Fruit fly (Drosophila melanogaster) whole organism, embryonic: ENCODE results near the gene nudE.
A peak's percentile ranks its signal among the peaks of the same experiment; 100 is the strongest.

Experiments
- Bteb2 ChIP-seq: fragments of 200-800 bp; sonication (Bioruptor generic); optimal IDR thresholded peaks from 2 replicates; lab custom pipeline; 2016; ENCODE audit warnings: missing biosample characterization, missing genetic modification characterization
- CG10321 ChIP-seq: fragments of 200-800 bp; sonication (Bioruptor generic); IDR thresholded peaks from 2 replicates; pipeline ENCODE4 v1.3.6; 2022; ENCODE audit warnings: missing biosample characterization, missing genetic modification characterization
- CG11560 ChIP-seq: fragments of 200-800 bp; sonication (Bioruptor generic); IDR thresholded peaks from 3 replicates; pipeline ENCODE4 v1.3.6; 2022; ENCODE audit warnings: missing biosample characterization, missing genetic modification characterization
- CG12071 ChIP-seq: fragments of 200-800 bp; sonication (Bioruptor generic); optimal IDR thresholded peaks from 3 replicates; lab custom pipeline; 2018; ENCODE audit warnings: missing biosample characterization, mild to moderate bottlenecking, missing genetic modification characterization
- CG12744 ChIP-seq: fragments of 200-800 bp; sonication (Bioruptor generic); optimal IDR thresholded peaks from 2 replicates; lab custom pipeline; 2016; ENCODE audit warnings: missing biosample characterization, missing genetic modification characterization
- CG12769 ChIP-seq: fragments of 200-800 bp; sonication (Bioruptor generic); optimal IDR thresholded peaks from 2 replicates; lab custom pipeline; 2019; ENCODE audit warnings: missing biosample characterization, mild to moderate bottlenecking, missing genetic modification characterization, moderate library complexity
- CG13894 ChIP-seq: fragments of 200-800 bp; sonication (Bioruptor generic); optimal IDR thresholded peaks from 3 replicates; lab custom pipeline; 2018; ENCODE audit warnings: missing biosample characterization, mild to moderate bottlenecking, missing genetic modification characterization, moderate library complexity
- CG16779 ChIP-seq: fragments of 200-800 bp; sonication (Bioruptor generic); IDR thresholded peaks from 2 replicates; pipeline ENCODE4 v1.3.6; 2022; ENCODE audit warnings: missing biosample characterization, missing genetic modification characterization
- CG17186 ChIP-seq: fragments of 200-800 bp; sonication (Bioruptor generic); optimal IDR thresholded peaks from 3 replicates; lab custom pipeline; 2017; ENCODE audit warnings: missing biosample characterization, missing genetic modification reagents, missing genetic modification characterization
- CG1832 ChIP-seq: fragments of 200-800 bp; sonication (Bioruptor generic); optimal IDR thresholded peaks from 2 replicates; lab custom pipeline; 2017; ENCODE audit warnings: missing biosample characterization, mild to moderate bottlenecking, missing genetic modification characterization, inconsistent platforms
- CG18599 ChIP-seq: fragments of 200-800 bp; sonication (Bioruptor generic); optimal IDR thresholded peaks from 3 replicates; lab custom pipeline; 2017; ENCODE audit warnings: missing biosample characterization, missing genetic modification characterization, mild to moderate bottlenecking, moderate library complexity, missing genetic modification reagents
- CG2889 ChIP-seq: fragments of 200-800 bp; sonication (Bioruptor generic); IDR thresholded peaks from 3 replicates; pipeline ENCODE4 v1.3.6; 2022; ENCODE audit warnings: missing biosample characterization, missing genetic modification characterization
- CG31365 ChIP-seq: fragments of 200-800 bp; sonication (Bioruptor generic); optimal IDR thresholded peaks from 2 replicates; lab custom pipeline; 2018; ENCODE audit warnings: missing biosample characterization, mild to moderate bottlenecking, missing genetic modification characterization
- CG33213 ChIP-seq: fragments of 200-800 bp; sonication (Bioruptor generic); optimal IDR thresholded peaks from 3 replicates; lab custom pipeline; 2016; ENCODE audit warnings: missing biosample characterization, missing genetic modification characterization
- CG3726 ChIP-seq: fragments of 200-800 bp; sonication (Bioruptor generic); IDR thresholded peaks from 3 replicates; pipeline ENCODE4, ENCODE4 v1.3.6; 2022; ENCODE audit warnings: missing biosample characterization, missing genetic modification characterization
- CG4707 ChIP-seq: fragments of 200-800 bp; sonication (Bioruptor generic); optimal IDR thresholded peaks from 2 replicates; lab custom pipeline; 2018; ENCODE audit warnings: missing biosample characterization, mild to moderate bottlenecking, missing genetic modification characterization, moderate library complexity
- CG5180 ChIP-seq: fragments of 200-800 bp; sonication (Bioruptor generic); optimal IDR thresholded peaks from 3 replicates; lab custom pipeline; 2017; ENCODE audit warnings: missing biosample characterization, missing genetic modification characterization, mild to moderate bottlenecking, moderate library complexity, missing genetic modification reagents
- CG5245 ChIP-seq: fragments of 200-800 bp; sonication (Bioruptor generic); optimal IDR thresholded peaks from 3 replicates; lab custom pipeline; 2016; ENCODE audit warnings: missing biosample characterization, missing genetic modification characterization
- CG7839 ChIP-seq: fragments of 200-800 bp; sonication (Bioruptor generic); optimal IDR thresholded peaks from 3 replicates; lab custom pipeline; 2018; ENCODE audit warnings: missing biosample characterization, mild to moderate bottlenecking, missing genetic modification characterization, moderate library complexity
- CG8359 ChIP-seq: fragments of 200-800 bp; sonication (Bioruptor generic); optimal IDR thresholded peaks from 2 replicates; lab custom pipeline; 2017; ENCODE audit warnings: missing biosample characterization, mild to moderate bottlenecking, missing genetic modification characterization, borderline replicate concordance
- CG8478 ChIP-seq: fragments of >200 bp; optimal IDR thresholded peaks from 2 replicates; lab custom pipeline; 2018
- CG9876 ChIP-seq: fragments of 200-800 bp; sonication (Bioruptor generic); optimal IDR thresholded peaks from 2 replicates; lab custom pipeline; 2016; ENCODE audit warnings: missing biosample characterization, missing genetic modification characterization
- Dad ChIP-seq: fragments of 200-800 bp; sonication (Bioruptor generic); optimal IDR thresholded peaks from 3 replicates; lab custom pipeline; 2016; ENCODE audit warnings: missing biosample characterization, missing genetic modification characterization
- Dek ChIP-seq: fragments of 200-800 bp; sonication (Bioruptor generic); optimal IDR thresholded peaks from 3 replicates; lab custom pipeline; 2019; ENCODE audit warnings: missing biosample characterization, mild to moderate bottlenecking, missing genetic modification characterization, moderate library complexity
- Ets97D ChIP-seq: fragments of 200-800 bp; sonication (Bioruptor generic); optimal IDR thresholded peaks from 3 replicates; lab custom pipeline; 2016; ENCODE audit warnings: missing biosample characterization, missing genetic modification characterization
- HLH54F ChIP-seq: fragments of 200-800 bp; sonication (Bioruptor generic); optimal IDR thresholded peaks from 3 replicates; lab custom pipeline; 2016; ENCODE audit warnings: missing biosample characterization, missing genetic modification characterization
- Mrtf ChIP-seq: fragments of 200-800 bp; sonication (Bioruptor generic); IDR thresholded peaks from 3 replicates; pipeline ENCODE4 v1.3.6; 2022; ENCODE audit warnings: missing biosample characterization, missing genetic modification characterization
- Neu2 ChIP-seq: fragments of 200-800 bp; sonication (Bioruptor generic); optimal IDR thresholded peaks from 3 replicates; lab custom pipeline; 2016; ENCODE audit warnings: missing biosample characterization, missing genetic modification characterization, borderline replicate concordance
- Oaz ChIP-seq: fragments of 200-800 bp; sonication (Bioruptor generic); IDR thresholded peaks from 2 replicates; pipeline ENCODE4 v1.3.6; 2022; ENCODE audit warnings: missing biosample characterization, missing genetic modification characterization
- Trl ChIP-seq, 3 experiments: fragments of >200 bp in 2 of 3; fragments of 200-800 bp in 1 of 3; sonication (Bioruptor generic) in 1 of 3; optimal IDR thresholded peaks; 2 replicates in 1 of 3; 3 replicates in 2 of 3; lab custom pipeline; 2016 to 2017; ENCODE audit warnings: missing biosample characterization in 1 of 3, missing genetic modification characterization in 1 of 3
- ato ChIP-seq: fragments of 200-800 bp; sonication (Bioruptor generic); IDR thresholded peaks from 2 replicates; pipeline ENCODE4 v1.3.6; 2022; ENCODE audit warnings: missing biosample characterization, missing genetic modification characterization; ENCODE audit not compliant: partially characterized antibody
- bigmax ChIP-seq: fragments of 200-800 bp; sonication (Bioruptor generic); optimal IDR thresholded peaks from 2 replicates; lab custom pipeline; 2018; ENCODE audit warnings: missing biosample characterization, mild to moderate bottlenecking, missing genetic modification characterization
- cas ChIP-seq: fragments of 200-800 bp; sonication (Bioruptor generic); IDR thresholded peaks from 2 replicates; pipeline ENCODE4 v1.3.6; 2022; ENCODE audit warnings: missing biosample characterization, missing genetic modification characterization
- caup ChIP-seq: fragments of 200-800 bp; sonication (Bioruptor generic); optimal IDR thresholded peaks from 3 replicates; lab custom pipeline; 2017; ENCODE audit warnings: missing biosample characterization, mild to moderate bottlenecking, missing genetic modification characterization, moderate library complexity; ENCODE audit not compliant: severe bottlenecking
- cwo ChIP-seq: fragments of 200-800 bp; sonication (Bioruptor generic); optimal IDR thresholded peaks from 3 replicates; lab custom pipeline; 2017; ENCODE audit warnings: missing biosample characterization, missing genetic modification characterization, mild to moderate bottlenecking, moderate library complexity, missing genetic modification reagents
- en ChIP-seq: fragments of 200-800 bp; sonication (Bioruptor generic); optimal IDR thresholded peaks from 2 replicates; lab custom pipeline; 2016; ENCODE audit warnings: missing biosample characterization, missing genetic modification characterization
- grn ChIP-seq: fragments of 200-800 bp; sonication (Bioruptor generic); optimal IDR thresholded peaks from 3 replicates; lab custom pipeline; 2017; ENCODE audit warnings: missing biosample characterization, missing genetic modification characterization
- hbn ChIP-seq: fragments of 200-800 bp; sonication (Bioruptor generic); IDR thresholded peaks from 2 replicates; pipeline ENCODE4 v1.3.6; 2022; ENCODE audit warnings: missing biosample characterization, missing genetic modification characterization; ENCODE audit not compliant: partially characterized antibody
- kay ChIP-seq: fragments of 200-800 bp; sonication (Bioruptor generic); optimal IDR thresholded peaks from 2 replicates; lab custom pipeline; 2016; ENCODE audit warnings: missing biosample characterization, missing genetic modification characterization
- ken ChIP-seq: fragments of 200-800 bp; sonication (Bioruptor generic); IDR thresholded peaks from 3 replicates; pipeline ENCODE4 v1.3.6; 2022; ENCODE audit warnings: missing biosample characterization, missing genetic modification characterization
- lbe ChIP-seq: fragments of 200-800 bp; sonication (Bioruptor generic); optimal IDR thresholded peaks from 2 replicates; lab custom pipeline; 2016; ENCODE audit warnings: missing biosample characterization, mild to moderate bottlenecking, missing genetic modification characterization
- prd ChIP-seq, 3 experiments: fragments of >200 bp in 2 of 3; fragments of 200-800 bp in 1 of 3; sonication (Bioruptor generic) in 1 of 3; optimal IDR thresholded peaks in 2 of 3; IDR thresholded peaks in 1 of 3; 2 replicates in 2 of 3; 3 replicates in 1 of 3; pipeline versions ENCODE4 v1.3.6 to Lab custom; 2017 to 2022; ENCODE audit warnings: missing biosample characterization in 1 of 3, missing genetic modification characterization in 1 of 3
- pum ChIP-seq: fragments of 200-800 bp; sonication (Bioruptor generic); optimal IDR thresholded peaks from 2 replicates; lab custom pipeline; 2016; ENCODE audit warnings: missing biosample characterization, missing genetic modification characterization
- slp2 ChIP-seq: fragments of 200-800 bp; sonication (Bioruptor generic); optimal IDR thresholded peaks from 2 replicates; lab custom pipeline; 2016; ENCODE audit warnings: missing biosample characterization, missing genetic modification characterization
- sna ChIP-seq: fragments of 200-800 bp; sonication (Bioruptor generic); IDR thresholded peaks from 2 replicates; pipeline ENCODE4 v1.3.6; 2022; ENCODE audit warnings: missing biosample characterization, missing genetic modification characterization; ENCODE audit not compliant: partially characterized antibody
- so ChIP-seq: fragments of 200-800 bp; sonication (Bioruptor generic); IDR thresholded peaks from 3 replicates; pipeline ENCODE4 v1.3.6; 2022; ENCODE audit warnings: missing biosample characterization, missing genetic modification characterization
- sug ChIP-seq: fragments of 200-800 bp; optimal IDR thresholded peaks from 2 replicates; lab custom pipeline; 2019; ENCODE audit warnings: missing biosample characterization, mild to moderate bottlenecking, missing genetic modification characterization, moderate library complexity
- twi ChIP-seq: fragments of 200-800 bp; optimal IDR thresholded peaks from 2 replicates; lab custom pipeline; 2019; ENCODE audit warnings: missing biosample characterization, mild to moderate bottlenecking, missing genetic modification characterization, moderate library complexity
- unc-4 ChIP-seq: fragments of 200-800 bp; sonication (Bioruptor generic); IDR thresholded peaks from 2 replicates; pipeline ENCODE4 v1.3.6; 2022; ENCODE audit warnings: missing biosample characterization, missing genetic modification characterization; ENCODE audit not compliant: partially characterized antibody
- unpg ChIP-seq: fragments of 200-800 bp; sonication (Bioruptor generic); optimal IDR thresholded peaks from 3 replicates; lab custom pipeline; 2018; ENCODE audit warnings: missing biosample characterization, mild to moderate bottlenecking, missing genetic modification characterization, moderate library complexity

Gene nudE

dm6 chr3L:9859624-9860023 is 39.4 kb upstream of the nudE start, which contains the start of gene CG10809 (continued):
- TF ChIP-seq CG4707 (no peak), CG17186 (GFP tag; lab: Kevin White, UChicago) (peak; percentile 60), sna (peak; percentile 88), Neu2 (GFP tag; lab: Kevin White, UChicago) (no peak), bigmax (GFP tag; lab: Kevin White, UChicago) (no peak), CG5180 (GFP tag; lab: Kevin White, UChicago) (no peak), CG31365 (tag; lab: Kevin White, UChicago) (no peak), CG10321 (GFP tag; lab: Robert Waterston, UW) (no peak), Dek (tag; lab: Kevin White, UChicago) (no peak), Dad (GFP tag; lab: Kevin White, UChicago) (no peak), cwo (GFP tag; lab: Kevin White, UChicago) (no peak), CG8359 (GFP tag; lab: Kevin White, UChicago) (no peak), Bteb2 (no peak), CG7839 (tag; lab: Kevin White, UChicago) (no peak), CG18599 (GFP tag; lab: Kevin White, UChicago) (no peak), CG1832 (GFP tag; lab: Kevin White, UChicago) (no peak), CG12769 (tag; lab: Kevin White, UChicago) (no peak), twi (peak; percentile 36), lbe (GFP tag; lab: Kevin White, UChicago) (peak; percentile 45), hbn (peak; percentile 79), unpg (GFP tag; lab: Kevin White, UChicago) (no peak), so (no peak), CG12071 (no peak), Trl (optimal IDR thresholded peaks at IDR 0.05; lab: Kevin White, UChicago) (no peak), Trl (GFP tag; optimal IDR thresholded peaks at IDR 0.05; lab: Kevin White, UChicago) (peak; percentile 22), caup (GFP tag; lab: Kevin White, UChicago) (peak; percentile 27), CG16779 (GFP tag; lab: Robert Waterston, UW) (no peak), Mrtf (GFP tag; lab: Robert Waterston, UW) (no peak), Ets97D (GFP tag; lab: Kevin White, UChicago) (peak; percentile 55), ken (no peak), ato (GFP tag; lab: Robert Waterston, UW) (peak; percentile 77), CG12744 (no peak), sug (peak; percentile 46), cas (GFP tag; lab: Robert Waterston, UW) (no peak), CG5245 (GFP tag; lab: Kevin White, UChicago) (no peak), CG3726 (GFP tag; lab: Robert Waterston, UW) (no peak), CG13894 (tag; lab: Kevin White, UChicago) (peak; percentile 32), kay (GFP tag; lab: Kevin White, UChicago) (no peak), unc-4 (peak; percentile 91), CG2889 (no peak), Oaz (GFP tag; lab: Robert Waterston, UW) (no peak), CG11560 (tag; lab: Robert Waterston, UW) (no peak; the same call in 2 of the 3 replicates), pum (GFP tag; lab: Kevin White, UChicago) (no peak), en (no peak), HLH54F (no peak), slp2 (peak; percentile 7), CG8478 (lab: Kevin White, UChicago) (no peak), CG33213 (no peak), grn (GFP tag; lab: Kevin White, UChicago) (peak; percentile 82), prd (optimal IDR thresholded peaks at IDR 0.05; lab: Kevin White, UChicago) (no peak), prd (GFP tag; IDR thresholded peaks at IDR 0.05; lab: Robert Waterston, UW) (peak; percentile 37; the same call in 1 of the 3 replicates), CG9876 (GFP tag; lab: Kevin White, UChicago) (peak; percentile 33)
